Worm (Caenorhabditis elegans) whole organism, L1 larva: ENCODE measurements around the gene nhr-285.

Source experiments
- alr-1 ChIP-seq: fragments of 200-800 bp; sonication (Bioruptor generic); optimal IDR thresholded peaks from 2 replicates; lab custom pipeline; 2018; ENCODE audit warnings: borderline replicate concordance, mild to moderate bottlenecking, missing genetic modification characterization, missing compliant biosample characterization
- lin-13 ChIP-seq: fragments of 150-350 bp; optimal IDR thresholded peaks from 2 replicates; lab custom pipeline; 2014; ENCODE audit warnings: missing biosample characterization, missing genetic modification reagents, missing genetic modification characterization

DNA sequence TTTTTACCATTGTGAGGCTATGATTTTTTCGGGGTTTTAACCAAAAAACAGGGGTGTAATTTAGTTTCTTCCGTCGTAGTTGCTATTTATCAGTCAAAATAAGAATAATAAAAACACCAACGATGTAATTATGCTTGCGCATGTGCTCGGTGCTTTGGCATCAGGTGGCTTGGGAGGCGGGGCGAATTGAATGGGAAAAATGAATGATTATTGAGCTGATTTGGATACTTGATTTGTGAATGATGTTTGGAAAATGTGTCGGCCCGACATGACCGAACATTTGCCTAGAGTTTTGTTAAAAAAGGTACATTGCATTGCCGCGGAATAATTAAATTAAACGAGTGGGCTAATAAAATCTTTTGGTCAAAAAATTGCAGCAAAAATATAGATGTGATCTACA lies 46.8 kb downstream of the nhr-285 start, which contains the start of gene str-38:
- TF ChIP-seq alr-1 (tag; lab: Kevin White, UChicago) (no peak), lin-13 (GFP tag; lab: Kevin White, UChicago) (no peak)
